Worm (Caenorhabditis elegans) whole organism, young adult: ENCODE data around the gene srx-29.

ENCODE experiments used
- C06A6.2 ChIP-seq: fragments of 200-800 bp; sonication (Bioruptor generic); conservative IDR thresholded peaks from 2 replicates; pipeline ENCODE4 v1.3.6; 2022; ENCODE audit warnings: missing genetic modification characterization, missing compliant biosample characterization
- F57A8.1 ChIP-seq: fragments of 200-800 bp; sonication (Bioruptor generic); optimal IDR thresholded peaks from 2 replicates; lab custom pipeline; 2018; ENCODE audit warnings: mild to moderate bottlenecking, missing genetic modification characterization, moderate library complexity, missing compliant biosample characterization
- F57C9.4 ChIP-seq: sonication (generic microtip); optimal IDR thresholded peaks from 2 replicates; lab custom pipeline; 2017; ENCODE audit warnings: mild to moderate bottlenecking, missing genetic modification characterization, missing compliant biosample characterization
- ZK185.1 ChIP-seq: sonication (generic microtip); optimal IDR thresholded peaks from 2 replicates; lab custom pipeline; 2016; ENCODE audit warnings: mild to moderate bottlenecking, missing genetic modification characterization, missing compliant biosample characterization; ENCODE audit not compliant: poor library complexity, severe bottlenecking
- aptf-3 ChIP-seq: fragments of 200-800 bp; sonication (Bioruptor generic); IDR thresholded peaks from 2 replicates; pipeline ENCODE4 v1.3.6; 2022; ENCODE audit warnings: missing genetic modification characterization, missing compliant biosample characterization
- attf-3 ChIP-seq: fragments of 200-800 bp; sonication (Bioruptor generic); conservative IDR thresholded peaks from 2 replicates; pipeline ENCODE4 v1.3.6; 2022; ENCODE audit warnings: missing genetic modification reagents, missing genetic modification characterization, missing compliant biosample characterization
- attf-6 ChIP-seq: fragments of 200-800 bp; sonication (Bioruptor generic); IDR thresholded peaks from 2 replicates; pipeline ENCODE4 v1.3.6; 2022; ENCODE audit warnings: missing genetic modification reagents, missing genetic modification characterization, missing compliant biosample characterization
- bed-1 ChIP-seq: fragments of 200-800 bp; sonication (Bioruptor generic); IDR thresholded peaks from 2 replicates; pipeline ENCODE4 v1.3.6; 2022; ENCODE audit warnings: missing genetic modification reagents, missing genetic modification characterization, missing compliant biosample characterization
- cebp-1 ChIP-seq, 2 experiments: fragments of 200-800 bp in 1 of 2; sonication (Bioruptor generic) in 1 of 2; sonication (generic microtip) in 1 of 2; IDR thresholded peaks in 1 of 2; optimal IDR thresholded peaks in 1 of 2; 2 replicates each; pipeline versions ENCODE4 v1.3.6 to Lab custom; 2017 to 2022; ENCODE audit warnings: missing compliant biosample characterization in 2 of 2, missing genetic modification characterization in 2 of 2, mild to moderate bottlenecking in 1 of 2, missing genetic modification reagents in 1 of 2, moderate library complexity in 1 of 2
- ceh-100 ChIP-seq: fragments of 200-800 bp; sonication (Bioruptor generic); IDR thresholded peaks from 2 replicates; pipeline ENCODE4 v1.3.6; 2022; ENCODE audit warnings: missing genetic modification reagents, missing genetic modification characterization, missing compliant biosample characterization
- ceh-27 ChIP-seq: fragments of 200-800 bp; sonication (Bioruptor generic); optimal IDR thresholded peaks from 2 replicates; lab custom pipeline; 2018; ENCODE audit warnings: mild to moderate bottlenecking, missing genetic modification characterization, moderate library complexity, missing compliant biosample characterization
- ceh-91 ChIP-seq: fragments of 200-800 bp; sonication (Bioruptor generic); IDR thresholded peaks from 2 replicates; pipeline ENCODE4 v1.3.6; 2022; ENCODE audit warnings: missing genetic modification reagents, missing genetic modification characterization, missing compliant biosample characterization
- chd-7 ChIP-seq: sonication (generic microtip); optimal IDR thresholded peaks from 2 replicates; lab custom pipeline; 2016; ENCODE audit warnings: mild to moderate bottlenecking, missing genetic modification characterization, moderate library complexity, missing compliant biosample characterization
- dox-1 ChIP-seq: fragments of 200-800 bp; sonication (Bioruptor generic); IDR thresholded peaks from 2 replicates; pipeline ENCODE4 v1.3.6; 2022; ENCODE audit warnings: missing genetic modification reagents, missing genetic modification characterization, missing compliant biosample characterization
- dpff-1 ChIP-seq: sonication (generic microtip); optimal IDR thresholded peaks from 2 replicates; lab custom pipeline; 2017; ENCODE audit warnings: mild to moderate bottlenecking, missing genetic modification characterization, missing compliant biosample characterization
- ekl-4 ChIP-seq: fragments of 200-800 bp; sonication (Bioruptor generic); IDR thresholded peaks from 2 replicates; pipeline ENCODE4 v1.3.6; 2022; ENCODE audit warnings: missing genetic modification reagents, missing genetic modification characterization, missing compliant biosample characterization
- hlh-12 ChIP-seq: sonication (generic microtip); optimal IDR thresholded peaks from 2 replicates; lab custom pipeline; 2016; ENCODE audit warnings: missing genetic modification characterization, missing compliant biosample characterization
- hmg-20 ChIP-seq: fragments of 200-800 bp; sonication (Bioruptor generic); IDR thresholded peaks from 2 replicates; pipeline ENCODE4 v1.3.6; 2022; ENCODE audit warnings: missing genetic modification reagents, missing genetic modification characterization, missing compliant biosample characterization
- hsf-1 ChIP-seq: fragments of 200-800 bp; sonication (Bioruptor generic); IDR thresholded peaks from 2 replicates; pipeline ENCODE4 v1.3.6; 2022; ENCODE audit warnings: missing genetic modification reagents, missing genetic modification characterization, missing compliant biosample characterization
- lin-35 ChIP-seq, 3 experiments: fragments of 150-350 bp in 2 of 3; sonication (generic microtip) in 1 of 3; optimal IDR thresholded peaks; 2 replicates each; lab custom pipeline; 2014 to 2018; ENCODE audit warnings: missing biosample characterization in 3 of 3, missing genetic modification characterization in 3 of 3, missing genetic modification reagents in 3 of 3
- lin-40 ChIP-seq: sonication (generic microtip); optimal IDR thresholded peaks from 2 replicates; lab custom pipeline; 2016; ENCODE audit warnings: missing genetic modification characterization, mild to moderate bottlenecking, missing compliant biosample characterization, missing genotype, missing genetic modification reagents
- mcd-1 ChIP-seq: fragments of 200-800 bp; sonication (Bioruptor generic); IDR thresholded peaks from 2 replicates; pipeline ENCODE4 v1.3.6; 2022; ENCODE audit warnings: missing genetic modification reagents, missing genetic modification characterization, missing compliant biosample characterization
- nfyb-1 ChIP-seq: fragments of 200-800 bp; sonication (Bioruptor generic); IDR thresholded peaks from 2 replicates; pipeline ENCODE4 v1.3.6; 2022; ENCODE audit warnings: missing genetic modification reagents, missing genetic modification characterization, missing compliant biosample characterization
- nhr-27 ChIP-seq: fragments of 200-800 bp; sonication (Bioruptor generic); optimal IDR thresholded peaks from 2 replicates; lab custom pipeline; 2018; ENCODE audit warnings: mild to moderate bottlenecking, missing genetic modification characterization, moderate library complexity, missing compliant biosample characterization
- nhr-80 ChIP-seq: sonication (generic microtip); optimal IDR thresholded peaks from 2 replicates; lab custom pipeline; 2016; ENCODE audit warnings: missing genetic modification characterization, missing compliant biosample characterization
- repo-1 ChIP-seq: sonication (generic microtip); optimal IDR thresholded peaks from 2 replicates; lab custom pipeline; 2017; ENCODE audit warnings: mild to moderate bottlenecking, missing genetic modification characterization, missing compliant biosample characterization
- sdz-38 ChIP-seq: sonication (generic microtip); optimal IDR thresholded peaks from 2 replicates; lab custom pipeline; 2016; ENCODE audit warnings: missing genotype, missing genetic modification characterization, missing compliant biosample characterization
- ztf-26 ChIP-seq: sonication (generic microtip); optimal IDR thresholded peaks from 2 replicates; lab custom pipeline; 2017; ENCODE audit warnings: missing genetic modification characterization, missing compliant biosample characterization
- ztf-3 ChIP-seq: fragments of 200-800 bp; sonication (Bioruptor generic); optimal IDR thresholded peaks from 2 replicates; lab custom pipeline; 2018; ENCODE audit warnings: mild to moderate bottlenecking, missing genetic modification characterization, missing compliant biosample characterization
- ztf-6 ChIP-seq: fragments of 200-800 bp; sonication (Bioruptor generic); IDR thresholded peaks from 2 replicates; pipeline ENCODE4 v1.3.6; 2022; ENCODE audit warnings: missing genetic modification reagents, missing genetic modification characterization, missing compliant biosample characterization

srx-29 gene

ce11 chrV:15661580-15661979 lies 36.4 kb downstream of the srx-29 start:
- TF ChIP-seq sdz-38 (no peak), F57A8.1 (GFP tag; lab: Kevin White, UChicago) (no peak), ztf-3 (GFP tag; lab: Kevin White, UChicago) (no peak), ceh-91 (no peak), hsf-1 (GFP tag; lab: Robert Waterston, UW) (no peak), aptf-3 (GFP tag; lab: Robert Waterston, UW) (no peak)
- TF ChIP-seq, all 124 proteins: peak for 0

DNA sequence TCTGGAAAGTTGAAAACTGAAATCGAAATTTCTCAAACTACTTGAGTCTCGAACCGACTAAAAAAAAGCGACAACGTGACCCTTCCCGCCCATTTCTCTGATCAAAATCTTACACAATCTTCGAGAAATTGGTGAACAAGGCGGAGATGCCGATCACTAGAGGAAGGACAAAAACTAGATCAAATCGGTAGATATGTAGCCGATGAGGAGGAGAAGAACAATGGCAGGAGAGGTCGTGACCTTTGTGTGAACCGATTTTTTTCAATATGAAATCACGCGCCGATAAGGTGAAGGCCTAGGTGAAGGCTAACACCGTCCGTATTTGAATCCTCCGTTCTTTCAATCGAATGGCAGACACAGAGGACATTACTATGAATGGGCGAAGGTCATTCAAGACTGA lies 37.0 kb downstream of the srx-29 start:
- no peak for TF ChIP-seq ceh-100
- TF ChIP-seq lin-40 (tag; lab: Kevin White, UChicago) = peak; percentile 25
- peak; percentile 10 for TF ChIP-seq ZK185.1 (tag; lab: Kevin White, UChicago)
- peak; percentile 46 for TF ChIP-seq ztf-26 (tag; lab: Kevin White, UChicago)
- TF ChIP-seq chd-7 (tag; lab: Kevin White, UChicago) = no peak
- no peak for TF ChIP-seq mcd-1 (GFP tag; lab: Robert Waterston, UW)
- TF ChIP-seq, all 124 proteins: peak for 3

- TF ChIP-seq hmg-20 (GFP tag; lab: Robert Waterston, UW) (no peak), lin-35 (GFP tag; optimal IDR thresholded peaks at IDR 0.05; lab: Kevin White, UChicago) (no peak), bed-1 (no peak), nhr-80 (tag; lab: Kevin White, UChicago) (peak; percentile 3)
These were observed 39.5 kb downstream of the srx-29 start for ce11 chrV:15658262-15659060.

ce11 chrV:15654124-15654523 lies 43.9 kb downstream of the srx-29 start, which contains the start of gene F53E4.2:
F53E4.2 (plus strand) TSS chrV:15654424.
- TF ChIP-seq mcd-1 (GFP tag; lab: Robert Waterston, UW) = no peak
- TF ChIP-seq dpff-1 (tag; lab: Kevin White, UChicago) = no peak
- TF ChIP-seq F57C9.4 (tag; lab: Kevin White, UChicago) = no peak
- no peak for TF ChIP-seq C06A6.2 (GFP tag; lab: Robert Waterston, UW)
- TF ChIP-seq repo-1 = no peak
- no peak for TF ChIP-seq ceh-27 (GFP tag; lab: Kevin White, UChicago)
- no peak for TF ChIP-seq attf-6 (GFP tag; lab: Robert Waterston, UW)
- TF ChIP-seq ZK185.1 (tag; lab: Kevin White, UChicago) = no peak
- no peak for TF ChIP-seq hlh-12 (tag; lab: Kevin White, UChicago)
- TF ChIP-seq ztf-6 (GFP tag; lab: Robert Waterston, UW) = no peak

DNA sequence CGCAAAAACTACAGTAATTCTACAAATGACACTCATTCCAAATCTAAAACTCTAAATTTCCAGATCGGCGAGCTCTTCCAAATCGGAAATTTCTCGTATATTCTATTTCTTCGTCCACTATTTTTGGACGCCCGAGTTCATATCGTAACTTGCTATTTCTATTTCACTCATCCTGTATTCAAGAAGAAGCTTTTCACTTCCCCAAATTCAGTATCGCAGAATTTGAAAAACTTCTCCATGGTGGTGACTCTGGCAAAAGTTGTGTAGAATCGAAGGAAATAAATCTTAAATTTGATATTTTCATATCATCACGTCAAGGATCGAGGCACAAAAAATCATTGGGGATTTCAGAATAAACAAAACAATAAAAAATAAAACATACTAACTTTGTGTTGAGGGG lies 45.9 kb downstream of the srx-29 start:
- peak; percentile 49; the same call in 1 of the 2 replicates for TF ChIP-seq ekl-4
- TF ChIP-seq nhr-27 (tag; lab: Kevin White, UChicago) = no peak
- no peak for TF ChIP-seq dox-1 (GFP tag; lab: Robert Waterston, UW)
- TF ChIP-seq attf-6 (GFP tag; lab: Robert Waterston, UW) = 0 out of 2 replicates have a peak, but pooled peaks have one; percentile 15
- no peak for TF ChIP-seq cebp-1 (GFP tag; IDR thresholded peaks at IDR 0.05; lab: Robert Waterston, UW)
- TF ChIP-seq cebp-1 (tag; optimal IDR thresholded peaks at IDR 0.05; lab: Kevin White, UChicago) = peak; percentile 42
- no peak for TF ChIP-seq nfyb-1 (GFP tag; lab: Robert Waterston, UW)
- TF ChIP-seq attf-3 (GFP tag; lab: Robert Waterston, UW) = 0 out of 2 replicates have a peak, but pooled peaks have one; percentile 27
